Fruit fly (Drosophila melanogaster) whole organism, embryonic: ENCODE measurements around the gene CG42538.

Experiments used
- B-H1 ChIP-seq: fragments of 200-800 bp; sonication (Bioruptor generic); IDR thresholded peaks from 3 replicates; pipeline ENCODE4 v1.3.6; 2022; ENCODE audit warnings: missing biosample characterization, missing genetic modification characterization
- CG10543 ChIP-seq: fragments of 200-800 bp; sonication (Bioruptor generic); optimal IDR thresholded peaks from 3 replicates; lab custom pipeline; 2017; ENCODE audit warnings: missing biosample characterization, mild to moderate bottlenecking, missing genetic modification characterization, moderate library complexity
- CG10565 ChIP-seq: fragments of 200-800 bp; sonication (Bioruptor generic); optimal IDR thresholded peaks from 3 replicates; lab custom pipeline; 2016; ENCODE audit warnings: missing biosample characterization, mild to moderate bottlenecking, missing genetic modification characterization
- CG11696 ChIP-seq: fragments of 200-800 bp; sonication (Bioruptor generic); IDR thresholded peaks from 2 replicates; pipeline ENCODE4 v1.3.6; 2022; ENCODE audit warnings: missing biosample characterization, missing genetic modification characterization
- CG12071 ChIP-seq: fragments of 200-800 bp; sonication (Bioruptor generic); optimal IDR thresholded peaks from 3 replicates; lab custom pipeline; 2018; ENCODE audit warnings: missing biosample characterization, mild to moderate bottlenecking, missing genetic modification characterization
- CG1233 ChIP-seq: fragments of 200-800 bp; sonication (Bioruptor generic); optimal IDR thresholded peaks from 4 replicates; lab custom pipeline; 2018; ENCODE audit warnings: missing biosample characterization, mild to moderate bottlenecking, missing genetic modification characterization
- CG12942 ChIP-seq: fragments of 200-800 bp; sonication (Bioruptor generic); optimal IDR thresholded peaks from 3 replicates; lab custom pipeline; 2016; ENCODE audit warnings: missing biosample characterization, missing genetic modification characterization
- CG14965 ChIP-seq: fragments of 200-800 bp; sonication (Bioruptor generic); optimal IDR thresholded peaks from 2 replicates; lab custom pipeline; 2016; ENCODE audit warnings: missing biosample characterization, missing genetic modification characterization, borderline replicate concordance
- CG15479 ChIP-seq: fragments of 200-800 bp; sonication (Bioruptor generic); optimal IDR thresholded peaks from 3 replicates; lab custom pipeline; 2019; ENCODE audit warnings: missing biosample characterization, mild to moderate bottlenecking, missing genetic modification characterization, moderate library complexity
- CG16863 ChIP-seq: fragments of 200-800 bp; sonication (Bioruptor generic); optimal IDR thresholded peaks from 3 replicates; lab custom pipeline; 2016; ENCODE audit warnings: missing biosample characterization, missing genetic modification characterization
- CG17385 ChIP-seq: fragments of 200-800 bp; sonication (Bioruptor generic); optimal IDR thresholded peaks from 3 replicates; lab custom pipeline; 2018; ENCODE audit warnings: missing biosample characterization, mild to moderate bottlenecking, missing genetic modification characterization
- CG2199 ChIP-seq: fragments of 200-800 bp; sonication (Bioruptor generic); IDR thresholded peaks from 3 replicates; pipeline ENCODE4 v1.3.6; 2022; ENCODE audit warnings: missing biosample characterization, missing genetic modification characterization
- CG2202 ChIP-seq: fragments of 200-800 bp; sonication (Bioruptor generic); optimal IDR thresholded peaks from 2 replicates; lab custom pipeline; 2018; ENCODE audit warnings: missing biosample characterization, mild to moderate bottlenecking, missing genetic modification characterization
- CG2889 ChIP-seq: fragments of 200-800 bp; sonication (Bioruptor generic); IDR thresholded peaks from 3 replicates; pipeline ENCODE4 v1.3.6; 2022; ENCODE audit warnings: missing biosample characterization, missing genetic modification characterization
- CG32772 ChIP-seq: fragments of 200-800 bp; sonication (Bioruptor generic); IDR thresholded peaks from 2 replicates; pipeline ENCODE4 v1.3.6; 2022; ENCODE audit warnings: missing biosample characterization, missing genetic modification characterization
- CG33213 ChIP-seq: fragments of 200-800 bp; sonication (Bioruptor generic); optimal IDR thresholded peaks from 3 replicates; lab custom pipeline; 2016; ENCODE audit warnings: missing biosample characterization, missing genetic modification characterization
- CG4730 ChIP-seq: fragments of 200-800 bp; sonication (Bioruptor generic); IDR thresholded peaks from 2 replicates; pipeline ENCODE4 v1.3.6; 2022; ENCODE audit warnings: missing biosample characterization, missing genetic modification characterization
- CG7839 ChIP-seq: fragments of 200-800 bp; sonication (Bioruptor generic); optimal IDR thresholded peaks from 3 replicates; lab custom pipeline; 2018; ENCODE audit warnings: missing biosample characterization, mild to moderate bottlenecking, missing genetic modification characterization, moderate library complexity
- CG9215 ChIP-seq: fragments of 200-800 bp; sonication (Bioruptor generic); IDR thresholded peaks from 2 replicates; pipeline ENCODE4 v1.3.6; 2022; ENCODE audit warnings: missing biosample characterization, missing genetic modification characterization
- CG9797 ChIP-seq: fragments of 200-800 bp; sonication (Bioruptor generic); optimal IDR thresholded peaks from 3 replicates; lab custom pipeline; 2018; ENCODE audit warnings: missing biosample characterization, mild to moderate bottlenecking, missing genetic modification characterization
- CG9876 ChIP-seq: fragments of 200-800 bp; sonication (Bioruptor generic); optimal IDR thresholded peaks from 2 replicates; lab custom pipeline; 2016; ENCODE audit warnings: missing biosample characterization, missing genetic modification characterization
- CHES-1-like ChIP-seq: fragments of 200-800 bp; sonication (Bioruptor generic); optimal IDR thresholded peaks from 2 replicates; lab custom pipeline; 2016; ENCODE audit warnings: missing biosample characterization, missing genetic modification characterization
- CoRest ChIP-seq: fragments of 200-800 bp; sonication (Bioruptor generic); optimal IDR thresholded peaks from 3 replicates; lab custom pipeline; 2018; ENCODE audit warnings: missing biosample characterization, mild to moderate bottlenecking, missing genetic modification characterization, moderate library complexity
- D19A ChIP-seq: fragments of 200-800 bp; optimal IDR thresholded peaks from 3 replicates; lab custom pipeline; 2019; ENCODE audit warnings: missing biosample characterization, mild to moderate bottlenecking, missing genetic modification characterization, moderate library complexity
- Dbx ChIP-seq: fragments of 200-800 bp; sonication (Bioruptor generic); IDR thresholded peaks from 3 replicates; pipeline ENCODE4 v1.3.6; 2022; ENCODE audit warnings: missing biosample characterization, missing genetic modification characterization
- Drgx ChIP-seq: fragments of 200-800 bp; sonication (Bioruptor generic); IDR thresholded peaks from 2 replicates; pipeline ENCODE4 v1.3.6; 2022; ENCODE audit warnings: missing biosample characterization, missing genetic modification characterization
- Fer3 ChIP-seq: fragments of 200-800 bp; sonication (Bioruptor generic); optimal IDR thresholded peaks from 2 replicates; lab custom pipeline; 2018; ENCODE audit warnings: missing biosample characterization, mild to moderate bottlenecking, missing genetic modification characterization, moderate library complexity
- Hmx ChIP-seq: fragments of 200-800 bp; sonication (Bioruptor generic); optimal IDR thresholded peaks from 2 replicates; lab custom pipeline; 2016; ENCODE audit warnings: missing biosample characterization, missing genetic modification characterization
- Oaz ChIP-seq: fragments of 200-800 bp; sonication (Bioruptor generic); IDR thresholded peaks from 2 replicates; pipeline ENCODE4 v1.3.6; 2022; ENCODE audit warnings: missing biosample characterization, missing genetic modification characterization
- Optix ChIP-seq: fragments of 200-800 bp; sonication (Bioruptor generic); IDR thresholded peaks from 3 replicates; pipeline ENCODE4 v1.3.6; 2022; ENCODE audit warnings: missing biosample characterization, missing genetic modification characterization
- Poxn ChIP-seq: fragments of 200-800 bp; sonication (Bioruptor generic); IDR thresholded peaks from 2 replicates; pipeline ENCODE4 v1.3.6; 2022; ENCODE audit warnings: missing biosample characterization, missing genetic modification characterization
- Sox102F ChIP-seq: fragments of 200-800 bp; sonication (Bioruptor generic); optimal IDR thresholded peaks from 2 replicates; lab custom pipeline; 2018; ENCODE audit warnings: missing biosample characterization, mild to moderate bottlenecking, missing genetic modification characterization, moderate library complexity
- ase ChIP-seq: fragments of 200-800 bp; sonication (Bioruptor generic); IDR thresholded peaks from 3 replicates; pipeline ENCODE4 v1.3.6; 2022; ENCODE audit warnings: missing biosample characterization, missing genetic modification characterization
- ash1 ChIP-seq: fragments of 200-800 bp; sonication (Bioruptor generic); optimal IDR thresholded peaks from 2 replicates; lab custom pipeline; 2018; ENCODE audit warnings: missing biosample characterization, mild to moderate bottlenecking, missing genetic modification characterization
- ato ChIP-seq: fragments of 200-800 bp; sonication (Bioruptor generic); IDR thresholded peaks from 2 replicates; pipeline ENCODE4 v1.3.6; 2022; ENCODE audit warnings: missing biosample characterization, missing genetic modification characterization; ENCODE audit not compliant: partially characterized antibody
- esg ChIP-seq: fragments of 200-800 bp; sonication (Bioruptor generic); conservative IDR thresholded peaks from 2 replicates; pipeline ENCODE4 v1.3.6; 2022; ENCODE audit warnings: missing biosample characterization, missing genetic modification characterization
- ewg ChIP-seq: fragments of 200-800 bp; sonication (Bioruptor generic); optimal IDR thresholded peaks from 3 replicates; lab custom pipeline; 2017; ENCODE audit warnings: mild to moderate bottlenecking, missing biosample characterization, missing genetic modification reagents, missing genetic modification characterization
- exex ChIP-seq: fragments of 200-800 bp; sonication (Bioruptor generic); optimal IDR thresholded peaks from 4 replicates; lab custom pipeline; 2018; ENCODE audit warnings: missing biosample characterization, mild to moderate bottlenecking, missing genetic modification characterization, moderate library complexity
- fru ChIP-seq: fragments of >200 bp; optimal IDR thresholded peaks from 2 replicates; lab custom pipeline; 2017
- gce ChIP-seq: fragments of 200-800 bp; sonication (Bioruptor generic); IDR thresholded peaks from 3 replicates; pipeline ENCODE4 v1.3.6; 2022; ENCODE audit warnings: missing biosample characterization, missing genetic modification characterization
- gfzf ChIP-seq: fragments of 200-800 bp; sonication (Bioruptor generic); optimal IDR thresholded peaks from 2 replicates; lab custom pipeline; 2016; ENCODE audit warnings: missing biosample characterization, mild to moderate bottlenecking, missing genetic modification characterization, moderate library complexity
- ind ChIP-seq: fragments of 200-800 bp; sonication (Bioruptor generic); optimal IDR thresholded peaks from 3 replicates; lab custom pipeline; 2016; ENCODE audit warnings: missing biosample characterization, missing genetic modification characterization
- kah ChIP-seq: fragments of 200-800 bp; sonication (Bioruptor generic); optimal IDR thresholded peaks from 2 replicates; lab custom pipeline; 2018; ENCODE audit warnings: missing biosample characterization, mild to moderate bottlenecking, missing genetic modification characterization
- mam ChIP-seq: fragments of 200-800 bp; sonication (Bioruptor generic); optimal IDR thresholded peaks from 3 replicates; lab custom pipeline; 2016; ENCODE audit warnings: missing biosample characterization, missing genetic modification characterization
- onecut ChIP-seq: fragments of 200-800 bp; sonication (Bioruptor generic); IDR thresholded peaks from 2 replicates; pipeline ENCODE4 v1.3.6; 2022; ENCODE audit warnings: missing biosample characterization, missing genetic modification characterization
- peb ChIP-seq: fragments of 200-800 bp; sonication (Bioruptor generic); IDR thresholded peaks from 2 replicates; pipeline ENCODE4 v1.3.6; 2022; ENCODE audit warnings: missing biosample characterization, missing genetic modification characterization
- sima ChIP-seq: fragments of 200-800 bp; sonication (Bioruptor generic); optimal IDR thresholded peaks from 2 replicates; lab custom pipeline; 2016; ENCODE audit warnings: missing biosample characterization, missing genetic modification characterization
- slp2 ChIP-seq: fragments of 200-800 bp; sonication (Bioruptor generic); optimal IDR thresholded peaks from 2 replicates; lab custom pipeline; 2016; ENCODE audit warnings: missing biosample characterization, missing genetic modification characterization
- trh ChIP-seq: fragments of 200-800 bp; sonication (Bioruptor generic); optimal IDR thresholded peaks from 2 replicates; lab custom pipeline; 2016; ENCODE audit warnings: missing biosample characterization, missing genetic modification characterization
- tup ChIP-seq: fragments of 200-800 bp; sonication (Bioruptor generic); optimal IDR thresholded peaks from 2 replicates; lab custom pipeline; 2016; ENCODE audit warnings: missing biosample characterization, mild to moderate bottlenecking, missing genetic modification characterization, moderate library complexity
- zfh1 ChIP-seq: fragments of 200-800 bp; sonication (Bioruptor generic); IDR thresholded peaks from 3 replicates; pipeline ENCODE4 v1.3.6; 2022; ENCODE audit warnings: missing biosample characterization, missing genetic modification characterization

CG42538 gene

DNA sequence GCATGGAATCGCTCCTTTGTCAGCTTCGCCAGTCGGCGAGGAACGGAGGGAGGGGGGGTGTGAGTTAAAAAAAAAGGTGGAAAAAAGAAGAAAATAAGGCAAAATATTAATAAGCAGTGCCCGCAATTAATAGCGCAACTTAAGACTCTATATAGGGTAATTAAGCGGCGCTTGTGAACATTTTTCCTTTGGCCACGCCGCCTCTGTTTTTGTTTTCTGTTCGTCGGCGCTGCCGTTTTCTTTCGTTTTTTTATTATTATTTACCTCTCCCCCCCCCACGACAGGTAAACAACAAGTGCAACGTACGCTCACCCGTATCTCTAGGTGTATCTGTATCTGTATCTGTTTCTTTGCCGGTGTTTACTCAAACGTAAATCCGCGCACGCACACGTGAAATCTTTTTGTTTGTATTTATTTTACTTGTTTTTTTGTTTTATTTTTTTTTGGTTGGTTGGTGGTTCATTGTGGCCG lies 7.1 kb upstream of the CG42538 start (continued):
- TF ChIP-seq CG2889 = 0 out of 3 replicates have a peak, but pooled peaks have one; percentile 19
- peak; percentile 33 for TF ChIP-seq CG1233
- no peak for TF ChIP-seq slp2
- no peak for TF ChIP-seq CG9215
- TF ChIP-seq CG12071 (GFP tag; lab: Kevin White, UChicago) = peak; percentile 51
- TF ChIP-seq CHES-1-like (GFP tag; lab: Kevin White, UChicago) = peak; percentile 30
- TF ChIP-seq ind = no peak
- peak; percentile 90 for TF ChIP-seq Drgx
- peak; percentile 51 for TF ChIP-seq kah
- TF ChIP-seq zfh1 (GFP tag; lab: Robert Waterston, UW) = 0 out of 3 replicates have a peak, but pooled peaks have one; percentile 29
- TF ChIP-seq Dbx = peak; percentile 33; the same call in 1 of the 3 replicates
- TF ChIP-seq ewg (GFP tag; lab: Kevin White, UChicago) = no peak
- TF ChIP-seq CG17385 = peak; percentile 16
- TF ChIP-seq gce (GFP tag; lab: Robert Waterston, UW) = 0 out of 3 replicates have a peak, but pooled peaks have one; percentile 16
- TF ChIP-seq CG32772 (GFP tag; lab: Robert Waterston, UW) = peak; percentile 39; the same call in 1 of the 2 replicates
- peak; percentile 6 for TF ChIP-seq D19A (tag; lab: Kevin White, UChicago)
- TF ChIP-seq Fer3 (tag; lab: Kevin White, UChicago) = no peak
- no peak for TF ChIP-seq mam
- no peak for TF ChIP-seq CoRest (tag; lab: Kevin White, UChicago)
- TF ChIP-seq CG4730 (GFP tag; lab: Robert Waterston, UW) = peak; percentile 19; the same call in 1 of the 2 replicates
- TF ChIP-seq CG15479 (GFP tag; lab: Kevin White, UChicago) = peak; percentile 3
- no peak for TF ChIP-seq CG10565 (GFP tag; lab: Kevin White, UChicago)
- TF ChIP-seq Poxn (GFP tag; lab: Robert Waterston, UW) = no peak
- TF ChIP-seq gfzf (GFP tag; lab: Kevin White, UChicago) = no peak
- TF ChIP-seq B-H1 (GFP tag; lab: Robert Waterston, UW) = peak; percentile 12; the same call in 1 of the 3 replicates
- no peak for TF ChIP-seq CG12942
- no peak for TF ChIP-seq trh (GFP tag; lab: Kevin White, UChicago)
- TF ChIP-seq ash1 = no peak
- peak; percentile 1 for TF ChIP-seq CG16863
- TF ChIP-seq ase (GFP tag; lab: Robert Waterston, UW) = no peak
- TF ChIP-seq CG7839 (tag; lab: Kevin White, UChicago) = peak; percentile 38
- TF ChIP-seq peb (GFP tag; lab: Robert Waterston, UW) = 0 out of 2 replicates have a peak, but pooled peaks have one; percentile 24
- no peak for TF ChIP-seq fru
- peak; percentile 77 for TF ChIP-seq onecut (GFP tag; lab: Robert Waterston, UW)
- peak; percentile 69 for TF ChIP-seq CG2202 (tag; lab: Kevin White, UChicago)
- peak; percentile 25 for TF ChIP-seq Sox102F (GFP tag; lab: Kevin White, UChicago)
- TF ChIP-seq esg (GFP tag; lab: Robert Waterston, UW) = 0 out of 2 replicates have a peak, but pooled peaks have one; percentile 14
- peak; percentile 21 for TF ChIP-seq CG33213 (GFP tag; lab: Kevin White, UChicago)
- no peak for TF ChIP-seq CG14965
- no peak for TF ChIP-seq tup
- TF ChIP-seq sima = no peak
- peak; percentile 0 for TF ChIP-seq CG9797 (GFP tag; lab: Kevin White, UChicago)
- TF ChIP-seq CG11696 (GFP tag; lab: Robert Waterston, UW) = no peak
- TF ChIP-seq ato (GFP tag; lab: Robert Waterston, UW) = no peak
- TF ChIP-seq exex (tag; lab: Kevin White, UChicago) = no peak
- peak; percentile 6; the same call in 1 of the 2 replicates for TF ChIP-seq Oaz (GFP tag; lab: Robert Waterston, UW)
- TF ChIP-seq Optix (GFP tag; lab: Robert Waterston, UW) = no peak
- TF ChIP-seq CG2199 = 0 out of 3 replicates have a peak, but pooled peaks have one; percentile 55
- no peak for TF ChIP-seq Hmx
- peak; percentile 76 for TF ChIP-seq CG10543 (GFP tag; lab: Kevin White, UChicago)
- TF ChIP-seq CG9876 (GFP tag; lab: Kevin White, UChicago) = no peak
- TF ChIP-seq, all 482 proteins: peak for 206
